Worm (Caenorhabditis elegans) whole organism, L3 larva: ENCODE measurements around the gene asp-4.

Experiments
- R02D3.7 ChIP-seq: fragments of 150-350 bp; optimal IDR thresholded peaks from 2 replicates; lab custom pipeline; 2014; ENCODE audit warnings: missing biosample characterization, missing genetic modification characterization
- aly-2 ChIP-seq: fragments of 150-350 bp; optimal IDR thresholded peaks from 2 replicates; lab custom pipeline; 2014; ENCODE audit warnings: missing biosample characterization, missing genetic modification characterization
- ceh-82 ChIP-seq: fragments of 150-350 bp; optimal IDR thresholded peaks from 2 replicates; lab custom pipeline; 2014; ENCODE audit warnings: missing biosample characterization, missing genetic modification characterization
- ceh-9 ChIP-seq: sonication (generic microtip); optimal IDR thresholded peaks from 2 replicates; lab custom pipeline; 2018; ENCODE audit warnings: missing biosample characterization, missing genetic modification characterization
- egl-27 ChIP-seq: sonication (generic microtip); optimal IDR thresholded peaks from 4 replicates; lab custom pipeline; 2017; ENCODE audit warnings: missing biosample characterization, missing genetic modification reagents, missing genetic modification characterization
- elt-1 ChIP-seq: fragments of 150-350 bp; optimal IDR thresholded peaks from 2 replicates; lab custom pipeline; 2014; ENCODE audit warnings: missing biosample characterization, missing genetic modification characterization
- elt-2 ChIP-seq: sonication (generic microtip); optimal IDR thresholded peaks from 2 replicates; lab custom pipeline; 2016; ENCODE audit warnings: missing genetic modification reagents, mild to moderate bottlenecking, missing genetic modification characterization, missing compliant biosample characterization
- elt-3 ChIP-seq, 3 experiments: fragments of 150-350 bp in 1 of 3; sonication (generic microtip) in 2 of 3; optimal IDR thresholded peaks; 2 replicates in 2 of 3; 4 replicates in 1 of 3; lab custom pipeline; 2014 to 2017; ENCODE audit warnings: missing biosample characterization in 3 of 3, missing genetic modification characterization in 3 of 3
- eor-1 ChIP-seq, 2 experiments: fragments of 150-350 bp; optimal IDR thresholded peaks; 2 replicates each; lab custom pipeline; 2014 to 2018; ENCODE audit warnings: missing biosample characterization in 2 of 2, missing genetic modification characterization in 2 of 2
- fkh-10 ChIP-seq: sonication (generic microtip); optimal IDR thresholded peaks from 2 replicates; lab custom pipeline; 2017; ENCODE audit warnings: missing biosample characterization, missing genetic modification reagents, missing genetic modification characterization
- fos-1 ChIP-seq: fragments of 150-350 bp; optimal IDR thresholded peaks from 2 replicates; lab custom pipeline; 2014; ENCODE audit warnings: missing biosample characterization, missing genetic modification characterization
- hmg-11 ChIP-seq: sonication (generic microtip); optimal IDR thresholded peaks from 2 replicates; lab custom pipeline; 2016; ENCODE audit warnings: missing genetic modification characterization, missing compliant biosample characterization
- jun-1 ChIP-seq: fragments of 150-350 bp; optimal IDR thresholded peaks from 2 replicates; lab custom pipeline; 2014; ENCODE audit warnings: missing biosample characterization, missing genetic modification reagents, missing genetic modification characterization
- lin-15B ChIP-seq: fragments of 150-350 bp; optimal IDR thresholded peaks from 2 replicates; lab custom pipeline; 2014; ENCODE audit warnings: missing biosample characterization, missing genetic modification characterization
- lin-39 ChIP-seq: fragments of 150-350 bp; optimal IDR thresholded peaks from 2 replicates; lab custom pipeline; 2018; ENCODE audit warnings: missing biosample characterization, missing genetic modification reagents, missing genetic modification characterization
- lsy-12 ChIP-seq: sonication (generic microtip); optimal IDR thresholded peaks from 2 replicates; lab custom pipeline; 2016; ENCODE audit warnings: mild to moderate bottlenecking, missing genetic modification characterization, missing compliant biosample characterization
- mdl-1 ChIP-seq: fragments of 150-350 bp; optimal IDR thresholded peaks from 2 replicates; lab custom pipeline; 2014; ENCODE audit warnings: missing biosample characterization, missing genetic modification characterization
- nfya-1 ChIP-seq: sonication (generic microtip); optimal IDR thresholded peaks from 2 replicates; lab custom pipeline; 2017; ENCODE audit warnings: missing genetic modification characterization, mild to moderate bottlenecking, missing compliant biosample characterization, antibody characterized with exemption, moderate library complexity; ENCODE audit not compliant: insufficient read depth
- nhr-11 ChIP-seq: fragments of 150-350 bp; optimal IDR thresholded peaks from 2 replicates; lab custom pipeline; 2014; ENCODE audit warnings: missing biosample characterization, missing genetic modification characterization
- nhr-12 ChIP-seq: fragments of 150-350 bp; optimal IDR thresholded peaks from 2 replicates; lab custom pipeline; 2014; ENCODE audit warnings: missing biosample characterization, missing genetic modification characterization
- nhr-23 ChIP-seq: fragments of 150-350 bp; optimal IDR thresholded peaks from 2 replicates; lab custom pipeline; 2014; ENCODE audit warnings: missing biosample characterization, missing genetic modification reagents, missing genetic modification characterization
- nhr-237 ChIP-seq: fragments of 150-350 bp; optimal IDR thresholded peaks from 2 replicates; lab custom pipeline; 2014; ENCODE audit warnings: missing biosample characterization, missing genetic modification characterization
- nhr-28 ChIP-seq: fragments of 150-350 bp; optimal IDR thresholded peaks from 2 replicates; lab custom pipeline; 2014; ENCODE audit warnings: missing biosample characterization, missing genetic modification characterization
- nhr-43 ChIP-seq: sonication (generic microtip); optimal IDR thresholded peaks from 2 replicates; lab custom pipeline; 2016; ENCODE audit warnings: mild to moderate bottlenecking, missing genetic modification characterization, missing compliant biosample characterization; ENCODE audit not compliant: poor library complexity, severe bottlenecking
- nhr-67 ChIP-seq: fragments of 150-350 bp; optimal IDR thresholded peaks from 2 replicates; lab custom pipeline; 2014; ENCODE audit warnings: missing biosample characterization, missing genetic modification characterization
- nhr-76 ChIP-seq: fragments of 150-350 bp; sonication (generic microtip); optimal IDR thresholded peaks from 5 replicates; lab custom pipeline; 2014; ENCODE audit warnings: missing biosample characterization, missing genetic modification characterization
- nhr-77 ChIP-seq: fragments of 150-350 bp; optimal IDR thresholded peaks from 2 replicates; lab custom pipeline; 2014; ENCODE audit warnings: missing biosample characterization, missing genetic modification characterization
- pha-4 ChIP-seq: fragments of 150-350 bp; optimal IDR thresholded peaks from 2 replicates; lab custom pipeline; 2014; ENCODE audit warnings: missing biosample characterization, missing genetic modification reagents, missing genetic modification characterization
- skn-1 ChIP-seq: fragments of 150-350 bp; optimal IDR thresholded peaks from 2 replicates; lab custom pipeline; 2014; ENCODE audit warnings: missing biosample characterization, missing genetic modification characterization
- snpc-4 ChIP-seq: fragments of 150-350 bp; optimal IDR thresholded peaks from 2 replicates; lab custom pipeline; 2014; ENCODE audit warnings: missing biosample characterization, missing genetic modification characterization
- tbx-2 ChIP-seq: sonication (generic microtip); optimal IDR thresholded peaks from 2 replicates; lab custom pipeline; 2016; ENCODE audit warnings: mild to moderate bottlenecking, missing genetic modification characterization, missing compliant biosample characterization
- unc-39 ChIP-seq: sonication (generic microtip); optimal IDR thresholded peaks from 4 replicates; lab custom pipeline; 2017; ENCODE audit warnings: missing biosample characterization, missing genetic modification characterization
- unc-62 ChIP-seq: fragments of 150-350 bp; sonication (generic microtip); optimal IDR thresholded peaks from 4 replicates; lab custom pipeline; 2014; ENCODE audit warnings: missing biosample characterization, missing genetic modification reagents, missing genetic modification characterization
- zag-1 ChIP-seq: fragments of 150-350 bp; optimal IDR thresholded peaks from 2 replicates; lab custom pipeline; 2014; ENCODE audit warnings: missing biosample characterization, missing genetic modification characterization
- ztf-11 ChIP-seq: fragments of 150-350 bp; optimal IDR thresholded peaks from 2 replicates; lab custom pipeline; 2014; ENCODE audit warnings: missing biosample characterization, missing genetic modification characterization

Gene asp-4

ce11 chrX:13182012-13182411, 39.2 kb downstream of the asp-4 start:
- TF ChIP-seq tbx-2 (tag; lab: Kevin White, UChicago) (no peak), R02D3.7 (tag; lab: Kevin White, UChicago) (no peak), nhr-28 (tag; lab: Kevin White, UChicago) (no peak), nhr-76 (tag; lab: Kevin White, UChicago) (no peak), ceh-82 (no peak), elt-1 (tag; lab: Kevin White, UChicago) (no peak), aly-2 (no peak), hmg-11 (tag; lab: Kevin White, UChicago) (no peak)
- TF ChIP-seq, all 47 proteins: peak for 0

DNA sequence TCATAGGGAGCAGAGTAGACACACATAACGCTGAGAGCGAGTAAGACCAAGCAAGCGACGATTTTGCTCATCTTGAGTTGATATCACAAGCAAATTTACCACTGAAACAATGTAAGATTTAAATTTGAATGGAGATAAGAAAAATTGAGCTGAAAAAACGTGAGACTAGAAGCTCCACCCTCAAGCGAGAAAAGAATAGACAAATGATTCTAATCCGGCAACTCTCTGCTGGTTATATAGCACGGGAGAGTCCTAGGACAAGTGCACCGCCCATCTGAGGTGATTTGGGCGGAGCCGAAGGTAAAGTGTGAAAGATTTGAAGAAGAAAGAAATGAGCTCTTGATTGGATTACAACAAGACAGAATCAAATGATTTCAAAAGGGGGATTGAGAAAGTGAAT, 42.9 kb downstream of the asp-4 start, which contains the start of gene nlp-3:
TSS of gene nlp-3 (minus strand) at position 101 of the 400 bp plus-strand sequence.
- TF ChIP-seq egl-27 (tag; lab: Kevin White, UChicago) (no peak), ceh-9 (tag; lab: Kevin White, UChicago) (no peak), nhr-28 (tag; lab: Kevin White, UChicago) (no peak), ztf-11 (no peak), unc-39 (tag; lab: Kevin White, UChicago) (no peak), nfya-1 (tag; lab: Kevin White, UChicago) (no peak), unc-62 (no peak), hmg-11 (tag; lab: Kevin White, UChicago) (no peak), nhr-67 (tag; lab: Kevin White, UChicago) (no peak), nhr-12 (tag; lab: Kevin White, UChicago) (no peak), nhr-11 (no peak), R02D3.7 (tag; lab: Kevin White, UChicago) (no peak), elt-1 (tag; lab: Kevin White, UChicago) (no peak), elt-2 (tag; lab: Kevin White, UChicago) (no peak), aly-2 (no peak), mdl-1 (no peak), eor-1 (tag; optimal IDR thresholded peaks at IDR 0.05; lab: Kevin White, UChicago) (no peak), fos-1 (tag; lab: Kevin White, UChicago) (no peak), snpc-4 (tag; lab: Kevin White, UChicago) (no peak)

ce11 chrX:13174437-13174836, 46.8 kb downstream of the asp-4 start:
- TF ChIP-seq lin-39 (tag; lab: Kevin White, UChicago) (no peak), nhr-237 (tag; lab: Kevin White, UChicago) (no peak), ceh-9 (tag; lab: Kevin White, UChicago) (no peak), unc-39 (tag; lab: Kevin White, UChicago) (no peak), snpc-4 (tag; lab: Kevin White, UChicago) (no peak), nhr-67 (tag; lab: Kevin White, UChicago) (no peak), pha-4 (tag; lab: Kevin White, UChicago) (no peak), aly-2 (no peak), nfya-1 (tag; lab: Kevin White, UChicago) (no peak), zag-1 (tag; lab: Kevin White, UChicago) (no peak), skn-1 (tag; lab: Kevin White, UChicago) (no peak), fkh-10 (GFP tag; lab: Kevin White, UChicago) (no peak), nhr-77 (no peak), jun-1 (tag; lab: Kevin White, UChicago) (no peak), nhr-43 (tag; lab: Kevin White, UChicago) (no peak), elt-3 (tag; optimal IDR thresholded peaks at IDR 0.05; lab: Kevin White, UChicago) (no peak), hmg-11 (tag; lab: Kevin White, UChicago) (no peak)

DNA sequence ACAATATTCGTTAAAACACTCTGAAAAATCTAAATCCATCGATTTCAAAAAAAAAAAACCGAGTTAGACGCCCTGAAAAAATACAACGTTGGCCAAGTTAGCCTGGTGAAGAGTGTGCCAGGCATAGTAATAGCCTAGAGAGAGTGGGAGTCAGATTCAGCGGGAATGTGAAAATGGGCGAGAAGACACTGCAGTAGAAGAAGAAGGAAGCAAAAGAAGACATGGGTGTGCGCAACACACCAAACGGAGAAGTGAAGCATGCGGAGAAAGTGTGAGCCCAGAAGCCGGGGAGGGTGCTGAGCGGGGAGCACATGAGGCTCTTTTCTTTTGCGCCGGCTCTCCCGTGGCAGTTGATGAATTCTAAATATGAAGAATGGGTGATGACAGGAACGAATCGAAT, 50.1 kb downstream of the asp-4 start:
- peak; percentile 50 for TF ChIP-seq nfya-1 (tag; lab: Kevin White, UChicago)
- TF ChIP-seq nhr-23 (tag; lab: Kevin White, UChicago), result no peak
- no peak for TF ChIP-seq nhr-76 (tag; lab: Kevin White, UChicago)
- TF ChIP-seq lin-15B, result peak; percentile 24
- TF ChIP-seq lsy-12 (tag; lab: Kevin White, UChicago), result peak; percentile 3
- TF ChIP-seq hmg-11 (tag; lab: Kevin White, UChicago), result peak; percentile 64
- TF ChIP-seq lin-39 (tag; lab: Kevin White, UChicago), result peak; percentile 5
- TF ChIP-seq fkh-10 (GFP tag; lab: Kevin White, UChicago), result peak; percentile 5
- no peak for TF ChIP-seq nhr-28 (tag; lab: Kevin White, UChicago)
- TF ChIP-seq fos-1 (tag; lab: Kevin White, UChicago), result no peak
- no peak for TF ChIP-seq elt-1 (tag; lab: Kevin White, UChicago)
- no peak for TF ChIP-seq nhr-77
- TF ChIP-seq elt-3 (tag; optimal IDR thresholded peaks at IDR 0.05; lab: Kevin White, UChicago), result no peak
